Worm (Caenorhabditis elegans): Measurements from ENCODE around the gene tab-1.

The tab-1 gene

DNA sequence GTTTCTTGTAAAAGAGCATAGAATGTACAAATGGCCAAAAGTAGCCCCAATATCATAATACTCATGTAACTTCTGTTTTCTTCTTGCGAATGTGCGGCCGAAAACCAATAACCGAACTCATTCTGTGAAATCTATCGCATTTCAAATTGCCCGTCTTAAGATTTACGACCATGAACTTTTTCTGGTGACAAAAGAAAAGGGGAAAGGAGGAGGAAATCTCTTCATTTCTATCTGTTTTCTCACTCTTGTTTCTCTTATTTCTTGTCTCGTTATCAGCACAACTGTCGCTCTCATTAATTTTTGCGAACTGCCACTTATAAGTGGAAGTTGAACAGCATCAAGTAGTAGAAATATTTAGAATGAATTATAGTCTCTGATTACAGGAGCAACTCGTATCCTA lies 38.0 kb downstream of the tab-1 start:
- TF ChIP-seq T22C8.4 (GFP tag; IDR thresholded peaks at IDR 0.05) (no peak), klf-2 (GFP tag; conservative IDR thresholded peaks at IDR 0.05) (no peak), ztf-23 (GFP tag; IDR thresholded peaks at IDR 0.05) (no peak), cog-1 (tag; optimal IDR thresholded peaks at IDR 0.05) (peak; percentile 15), flt-1 (GFP tag; IDR thresholded peaks at IDR 0.05) (no peak)

DNA sequence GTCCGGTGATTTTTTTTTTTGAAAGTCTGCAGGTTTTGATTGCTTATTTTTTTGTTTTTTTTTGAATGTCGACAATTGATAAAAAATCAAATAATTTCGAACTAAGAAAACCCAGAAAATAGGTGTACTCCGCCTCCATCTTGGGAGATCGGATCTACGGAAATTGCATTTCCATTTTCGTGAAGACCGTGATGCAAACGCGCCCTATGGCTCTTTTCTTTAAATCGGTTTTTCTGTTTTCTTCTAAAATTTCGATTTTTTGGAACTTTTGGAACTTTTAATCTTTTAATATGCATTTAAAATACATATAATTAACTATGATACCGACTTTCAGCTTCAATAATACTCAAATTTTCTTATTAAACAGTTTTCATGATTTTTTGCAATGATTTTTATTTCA lies 38.9 kb downstream of the tab-1 start:
- no peak for TF ChIP-seq ref-1 (GFP tag; conservative IDR thresholded peaks at IDR 0.05)
- no peak for TF ChIP-seq T22C8.4 (GFP tag; IDR thresholded peaks at IDR 0.05)
- no peak for TF ChIP-seq klf-2 (GFP tag; conservative IDR thresholded peaks at IDR 0.05)
- TF ChIP-seq ztf-29 (GFP tag; IDR thresholded peaks at IDR 0.05) = no peak
- no peak for TF ChIP-seq flt-1 (GFP tag; IDR thresholded peaks at IDR 0.05)
- no peak for TF ChIP-seq tab-1 (GFP tag; IDR thresholded peaks at IDR 0.05)
- no peak for TF ChIP-seq ztf-23 (GFP tag; IDR thresholded peaks at IDR 0.05)

DNA sequence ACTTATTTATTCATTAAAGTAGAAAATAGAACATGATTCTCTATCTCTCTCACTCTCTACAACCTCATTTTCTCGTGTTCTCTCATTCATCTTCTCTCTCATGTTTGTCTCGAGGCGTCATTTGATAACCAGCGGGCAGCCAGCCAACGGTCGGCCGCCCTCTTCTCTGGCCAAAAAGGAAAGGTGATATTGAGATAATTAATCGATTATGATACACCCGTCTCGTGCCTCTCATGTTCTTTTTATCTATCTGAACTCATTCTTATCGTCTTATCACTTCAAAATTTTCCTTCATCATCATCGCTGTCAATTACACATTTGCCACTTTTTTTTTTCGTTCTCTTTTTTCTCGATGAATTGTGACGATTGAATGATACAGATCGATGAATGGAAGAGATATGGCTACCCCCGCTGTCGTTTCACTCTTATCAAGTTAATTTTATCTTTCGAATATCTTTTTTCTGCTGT lies 39.6 kb downstream of the tab-1 start:
- TF ChIP-seq med-1 (GFP tag; optimal IDR thresholded peaks at IDR 0.05; ENCODE audit: insufficient read depth) (no peak), ref-1 (GFP tag; conservative IDR thresholded peaks at IDR 0.05) (no peak), klf-2 (GFP tag; conservative IDR thresholded peaks at IDR 0.05) (no peak), T22C8.4 (GFP tag; IDR thresholded peaks at IDR 0.05) (no peak)

DNA sequence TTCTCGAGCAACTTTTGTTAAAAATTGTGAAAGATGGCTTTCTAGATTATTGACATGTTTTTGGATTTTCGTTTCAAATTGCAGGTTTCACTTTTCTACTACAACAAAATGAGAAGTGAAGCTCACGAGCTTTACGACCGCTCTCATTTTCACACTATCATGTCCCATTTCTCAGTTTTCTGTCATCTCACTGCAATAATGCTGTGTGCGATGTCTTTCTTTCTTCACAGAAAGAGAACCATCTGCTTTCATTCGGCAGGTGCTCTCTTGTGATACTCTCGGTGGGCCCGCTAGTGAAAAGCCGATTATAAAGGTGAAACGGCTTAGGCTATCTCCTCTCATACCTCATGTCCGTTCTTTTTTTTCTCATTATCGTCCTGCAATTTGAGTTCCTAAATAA lies 40.1 kb downstream of the tab-1 start:
- TF ChIP-seq flt-1 (GFP tag; IDR thresholded peaks at IDR 0.05) = 0 out of 2 replicates have a peak, but pooled peaks have one; percentile 14
- TF ChIP-seq ref-1 (GFP tag; conservative IDR thresholded peaks at IDR 0.05) = no peak
- no peak for TF ChIP-seq T22C8.4 (GFP tag; IDR thresholded peaks at IDR 0.05)
- TF ChIP-seq ztf-29 (GFP tag; IDR thresholded peaks at IDR 0.05) = 0 out of 2 replicates have a peak, but pooled peaks have one; percentile 43

DNA sequence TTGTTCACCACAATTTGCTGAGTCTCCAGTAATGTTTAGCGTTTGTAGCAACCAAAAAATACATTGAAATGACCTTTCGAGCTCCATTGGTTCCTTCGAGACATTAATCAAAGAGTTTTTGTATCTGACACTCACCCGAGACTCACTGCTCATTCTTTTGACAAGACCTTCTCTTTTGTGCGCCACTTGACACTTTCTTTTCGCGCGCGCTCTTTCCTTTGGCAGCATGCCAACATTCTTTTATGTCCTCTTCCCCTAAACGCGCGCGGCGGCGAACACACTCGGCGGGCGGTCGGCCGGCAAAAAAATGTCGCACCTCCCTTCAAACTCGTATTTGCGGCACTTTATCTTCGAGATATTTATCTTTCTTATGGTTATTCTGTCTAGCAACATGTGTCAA lies 40.6 kb downstream of the tab-1 start:
- TF ChIP-seq med-1 (GFP tag; optimal IDR thresholded peaks at IDR 0.05; ENCODE audit: insufficient read depth) (no peak), flt-1 (GFP tag; IDR thresholded peaks at IDR 0.05) (peak; percentile 55; the same call in 1 of the 2 replicates)

DNA sequence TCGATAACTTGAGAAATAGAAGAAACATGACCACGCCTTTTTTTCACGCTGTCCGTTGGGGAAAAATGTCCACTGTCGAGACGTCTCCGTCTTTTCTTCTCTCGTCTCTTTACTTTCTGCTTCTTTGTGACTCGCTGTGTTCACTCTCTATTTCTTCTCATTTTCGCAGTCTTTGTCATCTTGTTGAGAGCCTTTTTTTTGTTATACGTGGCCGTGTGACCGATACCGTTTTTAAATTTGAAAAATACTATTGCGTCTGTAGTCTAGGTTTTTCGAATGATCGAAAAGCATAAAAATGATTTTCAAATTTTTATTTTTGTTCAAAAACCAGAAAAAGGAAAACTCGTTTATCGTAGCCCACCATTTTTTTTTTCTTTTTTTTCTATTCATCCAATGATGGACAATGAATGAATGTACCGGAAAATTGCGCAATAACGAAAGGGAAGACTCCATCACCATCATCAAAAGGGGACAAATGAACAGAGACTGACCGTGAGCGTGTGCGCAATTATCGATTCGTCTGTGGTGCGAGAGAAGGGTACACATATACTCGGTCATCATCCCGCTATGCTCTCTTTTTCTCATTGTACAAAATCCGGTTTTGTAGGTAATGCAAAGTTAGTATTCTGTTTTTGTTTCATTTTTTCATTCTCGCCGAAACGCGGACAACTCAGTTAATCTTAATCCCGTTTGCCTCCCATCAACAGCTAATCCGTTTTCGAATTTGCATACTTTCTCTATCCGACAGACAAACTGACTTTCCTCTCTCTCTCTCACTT lies 41.3 kb downstream of the tab-1 start:
- TF ChIP-seq T22C8.4 (GFP tag; IDR thresholded peaks at IDR 0.05) (peak; percentile 65), tab-1 (GFP tag; IDR thresholded peaks at IDR 0.05) (no peak)

DNA sequence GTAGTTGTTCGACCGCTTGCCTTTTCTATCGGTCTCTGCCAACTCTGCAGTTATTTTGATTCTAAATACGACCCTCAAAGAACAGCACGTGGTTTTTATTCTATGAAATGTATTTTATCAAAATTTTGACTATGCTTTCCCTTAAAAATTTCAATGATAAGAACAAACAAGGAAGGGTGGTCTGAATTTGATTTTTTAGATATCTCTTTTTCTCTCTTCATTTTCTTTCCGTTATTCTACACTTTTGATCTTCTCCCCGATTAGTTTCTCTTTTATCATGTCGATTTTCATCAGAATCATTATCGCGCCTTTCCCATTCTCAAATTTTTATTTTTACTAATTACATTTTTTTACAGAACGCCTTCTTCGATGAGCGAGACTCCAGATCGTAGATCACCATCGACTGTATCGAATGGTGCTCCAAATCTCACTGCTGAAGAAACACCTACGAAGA lies 41.9 kb downstream of the tab-1 start:
- TF ChIP-seq med-1 (GFP tag; optimal IDR thresholded peaks at IDR 0.05; ENCODE audit: insufficient read depth) = no peak

DNA sequence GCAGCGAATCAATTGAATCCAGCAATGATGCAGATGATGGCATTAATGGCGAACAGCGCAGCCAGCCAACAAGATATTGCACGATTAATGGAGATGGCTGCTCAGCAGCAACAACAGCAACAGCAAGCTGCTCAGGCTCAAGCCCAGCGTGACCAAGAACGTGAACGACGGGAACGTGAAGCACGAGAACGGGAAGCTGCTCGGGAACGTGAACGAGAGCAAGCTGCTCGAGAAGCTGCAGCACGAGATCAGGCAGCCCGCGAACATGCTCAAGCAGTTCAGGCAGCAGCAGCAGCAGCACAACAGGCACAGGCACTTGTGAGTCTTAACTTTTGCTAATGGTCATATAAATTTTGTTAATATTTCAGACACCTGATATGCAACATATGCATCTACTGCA lies 43.6 kb downstream of the tab-1 start:
- no peak for TF ChIP-seq tab-1 (GFP tag; IDR thresholded peaks at IDR 0.05)
- TF ChIP-seq med-1 (GFP tag; optimal IDR thresholded peaks at IDR 0.05; ENCODE audit: insufficient read depth) = no peak
- no peak for TF ChIP-seq ref-1 (GFP tag; conservative IDR thresholded peaks at IDR 0.05)
- TF ChIP-seq ztf-23 (GFP tag; IDR thresholded peaks at IDR 0.05) = no peak
- TF ChIP-seq flt-1 (GFP tag; IDR thresholded peaks at IDR 0.05) = no peak
- TF ChIP-seq T22C8.4 (GFP tag; IDR thresholded peaks at IDR 0.05) = no peak
- no peak for TF ChIP-seq klf-2 (GFP tag; conservative IDR thresholded peaks at IDR 0.05)
- no peak for TF ChIP-seq cog-1 (tag; optimal IDR thresholded peaks at IDR 0.05)
- TF ChIP-seq ztf-29 (GFP tag; IDR thresholded peaks at IDR 0.05) = no peak

DNA sequence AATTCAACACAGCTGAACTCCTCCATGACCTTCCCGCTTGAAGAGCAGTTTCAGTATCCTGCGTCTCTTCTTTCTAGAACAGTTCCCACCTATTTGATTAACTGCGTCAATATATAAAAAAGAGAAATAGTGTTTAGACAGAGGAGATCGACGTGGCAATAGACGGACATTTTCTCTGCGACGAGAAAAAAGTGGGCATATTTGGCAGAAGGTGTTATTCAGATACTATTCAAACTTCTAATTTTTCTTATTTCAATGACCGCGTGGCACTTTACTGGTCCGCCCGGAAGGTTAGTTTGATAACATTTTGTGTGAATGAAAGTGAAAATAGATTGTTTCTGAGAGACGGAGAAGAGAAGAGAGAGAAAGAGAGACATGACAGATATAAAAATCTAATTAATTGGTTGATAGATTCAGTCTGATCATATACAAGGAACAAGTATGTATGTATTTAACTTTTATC lies 44.8 kb downstream of the tab-1 start, which contains the start of gene tbc-6:
TSS of gene tbc-6 (plus strand) at position 208 of the 463 bp plus-strand sequence.
- TF ChIP-seq klf-2 (GFP tag; conservative IDR thresholded peaks at IDR 0.05) (no peak), cog-1 (tag; optimal IDR thresholded peaks at IDR 0.05) (no peak), med-1 (GFP tag; optimal IDR thresholded peaks at IDR 0.05; ENCODE audit: insufficient read depth) (no peak), flt-1 (GFP tag; IDR thresholded peaks at IDR 0.05) (no peak), tab-1 (GFP tag; IDR thresholded peaks at IDR 0.05) (no peak), ztf-29 (GFP tag; IDR thresholded peaks at IDR 0.05) (no peak), T22C8.4 (GFP tag; IDR thresholded peaks at IDR 0.05) (no peak), ztf-23 (GFP tag; IDR thresholded peaks at IDR 0.05) (no peak), ref-1 (GFP tag; conservative IDR thresholded peaks at IDR 0.05) (no peak)

DNA sequence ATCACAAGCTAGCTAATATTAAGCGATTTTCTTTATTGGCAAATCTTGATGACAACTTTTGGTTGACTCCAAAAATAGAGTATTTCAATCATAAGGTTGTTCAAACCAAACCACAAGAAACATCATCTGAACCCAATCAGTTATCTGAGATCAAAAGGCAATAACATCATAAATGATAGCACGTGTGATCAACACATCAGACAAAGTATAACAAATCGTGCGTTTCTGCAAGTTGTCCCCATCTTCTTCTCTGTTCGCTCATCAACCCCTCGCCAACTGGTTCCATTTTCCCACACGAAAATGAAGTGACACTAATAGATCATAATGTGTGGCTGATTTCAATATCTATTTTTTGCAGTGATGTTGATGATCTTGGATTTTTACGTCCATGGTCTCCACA lies 46.2 kb downstream of the tab-1 start:
- TF ChIP-seq med-1 (GFP tag; optimal IDR thresholded peaks at IDR 0.05; ENCODE audit: insufficient read depth) = no peak
- TF ChIP-seq cog-1 (tag; optimal IDR thresholded peaks at IDR 0.05) = no peak
- TF ChIP-seq ref-1 (GFP tag; conservative IDR thresholded peaks at IDR 0.05) = no peak
- no peak for TF ChIP-seq tab-1 (GFP tag; IDR thresholded peaks at IDR 0.05)
- no peak for TF ChIP-seq ztf-29 (GFP tag; IDR thresholded peaks at IDR 0.05)
- TF ChIP-seq ztf-23 (GFP tag; IDR thresholded peaks at IDR 0.05) = no peak
- no peak for TF ChIP-seq T22C8.4 (GFP tag; IDR thresholded peaks at IDR 0.05)
- TF ChIP-seq flt-1 (GFP tag; IDR thresholded peaks at IDR 0.05) = no peak
- no peak for TF ChIP-seq klf-2 (GFP tag; conservative IDR thresholded peaks at IDR 0.05)

DNA sequence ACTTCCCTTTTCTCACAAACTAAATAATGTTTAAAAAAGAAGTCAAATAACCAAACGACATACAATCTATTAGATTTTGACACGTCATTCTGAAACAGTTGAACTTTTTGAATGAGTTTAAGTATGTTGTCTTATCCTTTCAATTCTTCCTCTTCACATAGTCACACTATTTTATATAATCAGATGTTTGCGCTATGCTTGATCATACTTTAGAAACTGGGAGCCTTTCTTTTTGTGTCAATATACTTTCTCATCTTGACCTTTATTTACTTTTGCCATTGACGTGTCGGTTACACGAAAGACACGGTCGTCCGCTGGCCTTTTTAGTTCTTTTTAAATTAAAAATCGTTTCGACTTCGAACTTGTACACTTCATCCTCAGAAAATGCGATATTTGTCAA lies 48.8 kb downstream of the tab-1 start, which contains the start of gene C04A2.15:
TSS of gene C04A2.15 (plus strand) at position 299 of the 400 bp plus-strand sequence.
- no peak for TF ChIP-seq flt-1 (GFP tag; IDR thresholded peaks at IDR 0.05)
- TF ChIP-seq klf-2 (GFP tag; conservative IDR thresholded peaks at IDR 0.05) = no peak
- TF ChIP-seq ztf-23 (GFP tag; IDR thresholded peaks at IDR 0.05) = no peak
- no peak for TF ChIP-seq T22C8.4 (GFP tag; IDR thresholded peaks at IDR 0.05)
- TF ChIP-seq med-1 (GFP tag; optimal IDR thresholded peaks at IDR 0.05; ENCODE audit: insufficient read depth) = no peak
- TF ChIP-seq tab-1 (GFP tag; IDR thresholded peaks at IDR 0.05) = no peak
- TF ChIP-seq ref-1 (GFP tag; conservative IDR thresholded peaks at IDR 0.05) = no peak
- no peak for TF ChIP-seq cog-1 (tag; optimal IDR thresholded peaks at IDR 0.05)
- no peak for TF ChIP-seq ztf-29 (GFP tag; IDR thresholded peaks at IDR 0.05)

Data from whole organism, midembryonic.